Worm (Caenorhabditis elegans) whole organism, L1 larva: Measurements from ENCODE around the gene nhr-283.
A peak's percentile ranks its signal among the peaks of the same experiment; 100 is the strongest.
"Not testable (repeated sequence)": the region's sequence is repeated elsewhere in the genome, so short reads cannot be mapped to it uniquely, and the experiment has no call there.

ENCODE experiments used
- C04F5.9 ChIP-seq: sonication (generic microtip); optimal IDR thresholded peaks from 2 replicates; lab custom pipeline; 2016; ENCODE audit warnings: missing genetic modification characterization, missing compliant biosample characterization
- C16A3.4 ChIP-seq: fragments of 150-350 bp; optimal IDR thresholded peaks from 2 replicates; lab custom pipeline; 2014; ENCODE audit warnings: missing biosample characterization, missing genetic modification characterization
- F16B12.6 ChIP-seq: fragments of 150-350 bp; optimal IDR thresholded peaks from 2 replicates; lab custom pipeline; 2014; ENCODE audit warnings: missing biosample characterization, missing genetic modification characterization
- Y116A8C.19 ChIP-seq: sonication (generic microtip); optimal IDR thresholded peaks from 2 replicates; lab custom pipeline; 2016; ENCODE audit warnings: missing compliant biosample characterization, missing genetic modification characterization, borderline replicate concordance
- ama-1 ChIP-seq: fragments of 150-350 bp; optimal IDR thresholded peaks from 2 replicates; lab custom pipeline; 2014
- blmp-1 ChIP-seq: fragments of 150-350 bp; optimal IDR thresholded peaks from 2 replicates; lab custom pipeline; 2014; ENCODE audit warnings: missing biosample characterization, missing genetic modification characterization
- ceh-63 ChIP-seq: fragments of 200-800 bp; sonication (Bioruptor generic); optimal IDR thresholded peaks from 2 replicates; lab custom pipeline; 2018; ENCODE audit warnings: mild to moderate bottlenecking, missing genetic modification characterization, missing compliant biosample characterization
- ceh-82 ChIP-seq, 3 experiments: fragments of 150-350 bp in 1 of 3; sonication (generic microtip) in 2 of 3; optimal IDR thresholded peaks; 2 replicates each; lab custom pipeline; 2014 to 2017; ENCODE audit warnings: missing biosample characterization in 3 of 3, missing genetic modification characterization in 3 of 3
- dpl-1 ChIP-seq, 3 experiments: fragments of 150-350 bp in 2 of 3; sonication (generic microtip) in 1 of 3; optimal IDR thresholded peaks; 2 replicates each; lab custom pipeline; 2014 to 2017; ENCODE audit warnings: missing biosample characterization in 3 of 3, missing genetic modification characterization in 3 of 3, missing genetic modification reagents in 3 of 3
- efl-1 ChIP-seq, 4 experiments: fragments of 150-350 bp; optimal IDR thresholded peaks in 3 of 4; peaks in 1 of 4; 1 replicate in 1 of 4; 2 replicates in 3 of 4; lab custom pipeline; 2014; ENCODE audit warnings: missing biosample characterization in 2 of 4, missing genetic modification characterization in 2 of 4, missing genetic modification reagents in 2 of 4
- efl-3 ChIP-seq: fragments of 200-800 bp; sonication (Bioruptor generic); optimal IDR thresholded peaks from 2 replicates; lab custom pipeline; 2018; ENCODE audit warnings: mild to moderate bottlenecking, missing genetic modification characterization, missing compliant biosample characterization
- egl-13 ChIP-seq: sonication (generic microtip); optimal IDR thresholded peaks from 2 replicates; lab custom pipeline; 2016; ENCODE audit warnings: missing genotype, missing genetic modification reagents, missing genetic modification characterization, missing compliant biosample characterization
- ets-5 ChIP-seq: fragments of 200-800 bp; sonication (Bioruptor generic); IDR thresholded peaks from 2 replicates; pipeline ENCODE4 v1.3.6; 2022; ENCODE audit warnings: missing genetic modification characterization, missing compliant biosample characterization
- fkh-10 ChIP-seq: sonication (generic microtip); optimal IDR thresholded peaks from 2 replicates; lab custom pipeline; 2017; ENCODE audit warnings: missing biosample characterization, missing genetic modification reagents, missing genetic modification characterization
- fkh-8 ChIP-seq: sonication (generic microtip); optimal IDR thresholded peaks from 2 replicates; lab custom pipeline; 2016; ENCODE audit warnings: mild to moderate bottlenecking, missing genetic modification characterization, missing compliant biosample characterization
- fos-1 ChIP-seq: fragments of 150-350 bp; optimal IDR thresholded peaks from 2 replicates; lab custom pipeline; 2014; ENCODE audit warnings: missing biosample characterization, missing genetic modification characterization
- hlh-4 ChIP-seq: sonication (generic microtip); optimal IDR thresholded peaks from 2 replicates; lab custom pipeline; 2016; ENCODE audit warnings: mild to moderate bottlenecking, missing genetic modification characterization, missing compliant biosample characterization
- isw-1 ChIP-seq: fragments of 200-800 bp; sonication (Bioruptor generic); IDR thresholded peaks from 2 replicates; pipeline ENCODE4 v1.3.6; 2022; ENCODE audit warnings: missing genetic modification characterization, missing compliant biosample characterization
- lin-13 ChIP-seq: fragments of 150-350 bp; optimal IDR thresholded peaks from 2 replicates; lab custom pipeline; 2014; ENCODE audit warnings: missing biosample characterization, missing genetic modification reagents, missing genetic modification characterization
- lin-14 ChIP-seq: fragments of 200-800 bp; sonication (Bioruptor generic); optimal IDR thresholded peaks from 2 replicates; lab custom pipeline; 2018; ENCODE audit warnings: mild to moderate bottlenecking, missing genetic modification characterization, moderate library complexity, missing compliant biosample characterization
- lin-15B ChIP-seq: fragments of 150-350 bp; sonication (generic microtip); optimal IDR thresholded peaks from 3 replicates; lab custom pipeline; 2014; ENCODE audit warnings: missing biosample characterization, missing genetic modification characterization
- lin-35 ChIP-seq, 2 experiments: fragments of 150-350 bp; optimal IDR thresholded peaks; 2 replicates each; lab custom pipeline; 2014; ENCODE audit warnings: missing biosample characterization in 2 of 2, missing genetic modification characterization in 2 of 2, missing genetic modification reagents in 2 of 2
- mdl-1 ChIP-seq, 2 experiments: fragments of 150-350 bp; optimal IDR thresholded peaks; 2 replicates each; lab custom pipeline; 2014 to 2017; ENCODE audit warnings: missing biosample characterization in 2 of 2, missing genetic modification characterization in 2 of 2, inconsistent platforms in 1 of 2
- mef-2 ChIP-seq: fragments of 150-350 bp; optimal IDR thresholded peaks from 2 replicates; lab custom pipeline; 2014; ENCODE audit warnings: missing biosample characterization, missing genetic modification characterization
- mep-1 ChIP-seq: fragments of 150-350 bp; optimal IDR thresholded peaks from 2 replicates; lab custom pipeline; 2014; ENCODE audit warnings: missing biosample characterization, missing genetic modification characterization
- nhr-11 ChIP-seq: fragments of 150-350 bp; optimal IDR thresholded peaks from 2 replicates; lab custom pipeline; 2014; ENCODE audit warnings: missing biosample characterization, missing genetic modification characterization
- nhr-19 ChIP-seq: fragments of 200-800 bp; sonication (Bioruptor generic); conservative IDR thresholded peaks from 2 replicates; pipeline ENCODE4 v1.3.6; 2022; ENCODE audit warnings: missing genetic modification characterization, missing compliant biosample characterization
- nhr-20 ChIP-seq: sonication (generic microtip); optimal IDR thresholded peaks from 2 replicates; lab custom pipeline; 2016; ENCODE audit warnings: mild to moderate bottlenecking, missing genetic modification characterization, missing compliant biosample characterization
- nhr-28 ChIP-seq: fragments of 150-350 bp; optimal IDR thresholded peaks from 2 replicates; lab custom pipeline; 2014; ENCODE audit warnings: missing biosample characterization, missing genetic modification characterization
- nhr-71 ChIP-seq: sonication (generic microtip); optimal IDR thresholded peaks from 2 replicates; lab custom pipeline; 2016; ENCODE audit warnings: mild to moderate bottlenecking, missing genetic modification characterization, moderate library complexity, missing compliant biosample characterization
- nhr-84 ChIP-seq: sonication (generic microtip); optimal IDR thresholded peaks from 2 replicates; lab custom pipeline; 2017; ENCODE audit warnings: missing biosample characterization, missing genetic modification characterization
- nhr-85 ChIP-seq: sonication (generic microtip); peaks from one replicate; lab custom pipeline; 2016; ENCODE audit warnings: missing genetic modification characterization, inconsistent platforms, missing compliant biosample characterization
- pag-3 ChIP-seq: sonication (generic microtip); optimal IDR thresholded peaks from 2 replicates; lab custom pipeline; 2017; ENCODE audit warnings: missing genetic modification characterization, mild to moderate bottlenecking, missing compliant biosample characterization, antibody characterized with exemption, borderline replicate concordance; ENCODE audit not compliant: insufficient read depth
- pax-3 ChIP-seq: fragments of 200-800 bp; sonication (Bioruptor generic); optimal IDR thresholded peaks from 2 replicates; lab custom pipeline; 2018; ENCODE audit warnings: mild to moderate bottlenecking, missing genetic modification characterization, moderate library complexity, missing compliant biosample characterization
- rnt-1 ChIP-seq: sonication (generic microtip); optimal IDR thresholded peaks from 2 replicates; lab custom pipeline; 2016; ENCODE audit warnings: mild to moderate bottlenecking, missing genetic modification characterization, moderate library complexity, missing compliant biosample characterization
- snpc-4 ChIP-seq: fragments of 150-350 bp; optimal IDR thresholded peaks from 2 replicates; lab custom pipeline; 2014; ENCODE audit warnings: missing biosample characterization, missing genetic modification characterization
- snu-23 ChIP-seq: sonication (generic microtip); optimal IDR thresholded peaks from 2 replicates; lab custom pipeline; 2016; ENCODE audit warnings: missing genetic modification characterization, missing compliant biosample characterization
- unc-30 ChIP-seq: sonication (generic microtip); optimal IDR thresholded peaks from 2 replicates; lab custom pipeline; 2017; ENCODE audit warnings: missing biosample characterization, missing genetic modification characterization
- unc-62 ChIP-seq: fragments of 150-350 bp; optimal IDR thresholded peaks from 2 replicates; lab custom pipeline; 2014; ENCODE audit warnings: missing biosample characterization, missing genetic modification reagents, missing genetic modification characterization
- xbp-1 ChIP-seq: sonication (generic microtip); optimal IDR thresholded peaks from 2 replicates; lab custom pipeline; 2016; ENCODE audit warnings: missing genetic modification characterization, missing compliant biosample characterization
- zag-1 ChIP-seq: fragments of 150-350 bp; optimal IDR thresholded peaks from 2 replicates; lab custom pipeline; 2014; ENCODE audit warnings: missing biosample characterization, missing genetic modification characterization
- zip-4 ChIP-seq: fragments of 200-800 bp; sonication (Bioruptor generic); optimal IDR thresholded peaks from 2 replicates; lab custom pipeline; 2018; ENCODE audit warnings: mild to moderate bottlenecking, missing genetic modification characterization, moderate library complexity, missing compliant biosample characterization
- ztf-11 ChIP-seq, 2 experiments: sonication (generic microtip); optimal IDR thresholded peaks; 2 replicates each; lab custom pipeline; 2016 to 2017; ENCODE audit warnings: missing genetic modification characterization in 2 of 2, missing biosample characterization in 1 of 2, missing compliant biosample characterization in 1 of 2

The nhr-283 gene

ce11 chrV:15817746-15818145 is 41.2 kb upstream of the nhr-283 start, which contains the start of gene abf-3:
abf-3 (minus strand) TSS chrV:15817846.
- TF ChIP-seq fkh-10 (GFP tag; lab: Kevin White, UChicago) (no peak), pag-3 (tag; lab: Kevin White, UChicago) (no peak), nhr-85 (no peak), fos-1 (no peak), lin-15B (tag; lab: Kevin White, UChicago) (no peak), egl-13 (tag; lab: Kevin White, UChicago) (no peak), nhr-19 (GFP tag; lab: Robert Waterston, UW) (no peak), mdl-1 (tag; optimal IDR thresholded peaks at IDR 0.05; lab: Kevin White, UChicago) (no peak), ceh-82 (tag; optimal IDR thresholded peaks at IDR 0.05; lab: Kevin White, UChicago) (no peak), hlh-4 (tag; lab: Kevin White, UChicago) (no peak), lin-13 (GFP tag; lab: Kevin White, UChicago) (no peak), dpl-1 (GFP tag; optimal IDR thresholded peaks at IDR 0.05; lab: Kevin White, UChicago) (no peak), ets-5 (GFP tag; lab: Robert Waterston, UW) (no peak)

DNA sequence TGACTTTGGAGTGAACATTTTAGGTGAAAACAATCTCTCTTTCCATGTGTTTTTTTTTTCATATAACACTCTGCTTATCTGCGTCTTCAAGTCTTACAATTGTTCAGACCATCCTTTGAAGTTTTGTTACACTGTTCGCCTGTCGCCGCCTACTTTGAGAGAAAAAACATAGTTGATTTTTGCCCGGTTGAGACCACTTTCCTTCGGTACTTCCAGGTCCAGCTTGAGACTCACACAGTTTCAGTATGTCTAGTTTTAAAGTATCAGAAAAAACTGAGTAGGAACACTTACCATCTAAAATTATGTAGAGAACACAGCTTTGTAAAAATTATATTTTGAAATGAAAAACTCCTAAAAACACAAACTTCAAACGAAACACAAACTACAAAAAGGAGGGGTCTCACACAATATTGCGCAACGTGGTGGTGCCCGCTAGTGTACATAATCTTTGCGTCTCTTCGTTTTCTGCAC is 39.4 kb upstream of the nhr-283 start, which contains the start of the genes fbxa-69 and F54B8.4:
Gene fbxa-69 (minus strand): TSS at position 10 of the 471 bp plus-strand sequence.
Gene F54B8.4 (plus strand): TSS at position 421 of the 471 bp plus-strand sequence.
- TF ChIP-seq unc-30 (tag; lab: Kevin White, UChicago) (no peak), blmp-1 (peak; percentile 46), nhr-85 (peak; percentile 31), C04F5.9 (tag; lab: Kevin White, UChicago) (no peak), nhr-71 (tag; lab: Kevin White, UChicago) (no peak), efl-1 (optimal IDR thresholded peaks at IDR 0.05; lab: Kevin White, UChicago) (no peak), efl-1 (GFP tag; optimal IDR thresholded peaks at IDR 0.05 in 1 of 2; lab: Kevin White, UChicago) (peak in 1 of 2 experiments; percentile 92), lin-35 (GFP tag; optimal IDR thresholded peaks at IDR 0.05; lab: Kevin White, UChicago) (peak in 1 of 2 experiments; percentile 5), efl-3 (GFP tag; lab: Kevin White, UChicago) (no peak), ama-1 (lab: Kevin White, UChicago) (no peak)

- TF ChIP-seq snpc-4, rnt-1, nhr-20 (tag; lab: Kevin White, UChicago): not testable (repeated sequence)
Measured at ce11 chrV:15811982-15812381, 35.4 kb upstream of the nhr-283 start, which contains the start of gene nhr-282. nhr-282 (plus strand) TSS chrV:15812282.

DNA sequence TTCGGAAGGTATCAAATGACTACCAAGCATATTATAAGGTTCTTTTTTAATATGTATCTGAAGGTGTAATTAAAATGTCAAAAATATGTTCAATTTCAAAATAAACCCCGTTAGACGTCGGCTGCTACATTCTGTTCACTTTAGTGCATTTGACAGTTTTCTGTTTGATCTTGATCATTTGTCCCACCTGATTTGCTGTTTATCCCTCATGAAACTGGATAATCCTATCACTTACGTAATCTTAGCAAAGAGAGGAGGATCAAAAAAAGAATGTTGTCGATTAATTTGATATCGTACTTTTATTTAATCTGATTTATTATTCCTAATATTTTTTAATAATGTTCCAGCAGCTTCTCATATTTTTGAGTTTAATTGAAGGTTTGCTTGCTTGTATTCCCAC is 33.9 kb upstream of the nhr-283 start, which contains the start of gene F54B8.1:
Gene F54B8.1 (plus strand): TSS at position 301 of the 400 bp plus-strand sequence.
- TF ChIP-seq C16A3.4 (tag; lab: Kevin White, UChicago) (no peak), F16B12.6 (tag; lab: Kevin White, UChicago) (no peak), nhr-85 (no peak), pax-3 (tag; lab: Kevin White, UChicago) (no peak), snu-23 (no peak), nhr-11 (tag; lab: Kevin White, UChicago) (no peak), fkh-8 (tag; lab: Kevin White, UChicago) (no peak), ama-1 (lab: Kevin White, UChicago) (no peak), efl-3 (GFP tag; lab: Kevin White, UChicago) (no peak), ztf-11 (tag; optimal IDR thresholded peaks at IDR 0.05; lab: Kevin White, UChicago) (no peak), ceh-63 (GFP tag; lab: Kevin White, UChicago) (no peak)

DNA sequence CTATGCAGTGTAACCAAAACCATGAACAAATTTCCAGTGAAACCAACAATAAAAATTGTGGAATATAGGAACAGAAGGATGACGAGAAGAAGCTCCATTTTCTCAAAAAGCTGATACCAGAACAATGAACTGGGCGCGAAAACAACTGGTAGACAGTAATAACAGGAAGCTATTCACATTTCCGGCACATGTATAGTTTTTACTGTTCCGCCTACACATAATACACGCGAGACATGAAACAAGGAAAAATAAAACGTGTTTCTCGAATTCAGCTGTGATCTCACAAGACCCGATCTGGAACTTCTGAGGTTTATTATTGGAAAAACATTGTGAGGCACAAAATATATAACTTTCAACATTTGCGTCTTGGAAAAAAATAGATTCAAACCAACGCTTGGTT is 33.0 kb upstream of the nhr-283 start, which contains the start of gene srsx-36:
Gene srsx-36 (minus strand): TSS at position 101 of the 400 bp plus-strand sequence.
- no peak for TF ChIP-seq unc-62 (GFP tag; lab: Kevin White, UChicago)
- no peak for TF ChIP-seq lin-13 (GFP tag; lab: Kevin White, UChicago)
- TF ChIP-seq lin-14 (GFP tag; lab: Kevin White, UChicago): no peak
- TF ChIP-seq ets-5 (GFP tag; lab: Robert Waterston, UW): no peak
- no peak for TF ChIP-seq Y116A8C.19 (tag; lab: Kevin White, UChicago)
- no peak for TF ChIP-seq rnt-1 (tag; lab: Kevin White, UChicago)
- TF ChIP-seq xbp-1 (tag; lab: Kevin White, UChicago): no peak
- no peak for TF ChIP-seq ztf-11 (tag; optimal IDR thresholded peaks at IDR 0.05; lab: Kevin White, UChicago)
- TF ChIP-seq nhr-28 (tag; lab: Kevin White, UChicago): no peak
- no peak for TF ChIP-seq fkh-8 (tag; lab: Kevin White, UChicago)
- TF ChIP-seq mep-1 (tag; lab: Kevin White, UChicago): no peak
- TF ChIP-seq C16A3.4 (tag; lab: Kevin White, UChicago): no peak
- no peak for TF ChIP-seq blmp-1
- no peak for TF ChIP-seq mef-2 (tag; lab: Kevin White, UChicago)
- TF ChIP-seq egl-13 (tag; lab: Kevin White, UChicago): no peak
- no peak for TF ChIP-seq isw-1 (GFP tag; lab: Robert Waterston, UW)
- TF ChIP-seq zag-1 (tag; lab: Kevin White, UChicago): no peak
- TF ChIP-seq nhr-85: no peak
- no peak for TF ChIP-seq zip-4 (GFP tag; lab: Kevin White, UChicago)
- no peak for TF ChIP-seq nhr-84 (tag; lab: Kevin White, UChicago)
